Fruit fly (Drosophila melanogaster): Measurements from ENCODE around the gene Gs1l.

DNA sequence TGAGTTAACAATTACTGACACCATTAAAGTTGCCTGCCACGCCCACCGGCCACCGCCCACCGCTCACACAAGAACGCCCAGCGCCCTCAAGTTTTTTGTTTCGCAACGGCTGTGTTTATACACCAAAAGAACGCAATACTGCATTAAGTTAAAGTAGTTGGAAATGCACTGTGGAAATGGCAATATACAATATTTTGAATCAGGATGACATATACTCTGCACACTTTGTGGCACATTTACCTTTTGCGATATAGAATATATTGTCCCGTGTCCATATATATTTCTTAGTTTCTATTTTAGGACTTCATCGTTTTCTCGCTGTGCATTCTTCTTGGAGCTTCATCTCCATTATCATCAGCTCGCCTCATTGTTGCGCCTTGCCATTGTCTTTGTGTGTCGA is 40.5 kb downstream of the Gs1l start:
- TF ChIP-seq CG7101 (tag; optimal IDR thresholded peaks at IDR 0.05) (no peak), Clk (GFP tag; optimal IDR thresholded peaks at IDR 0.05) (no peak), tj (GFP tag; optimal IDR thresholded peaks at IDR 0.05) (no peak), Crg-1 (GFP tag; optimal IDR thresholded peaks at IDR 0.05) (no peak), cic (GFP tag; optimal IDR thresholded peaks at IDR 0.05) (no peak), CG33017 (tag; optimal IDR thresholded peaks at IDR 0.05) (no peak), CG7045 (GFP tag; optimal IDR thresholded peaks at IDR 0.05) (no peak), CG12768 (GFP tag; optimal IDR thresholded peaks at IDR 0.05) (no peak), cnc (optimal IDR thresholded peaks at IDR 0.05) (no peak), Mnt (GFP tag; optimal IDR thresholded peaks at IDR 0.05) (no peak), pad (GFP tag; optimal IDR thresholded peaks at IDR 0.05) (no peak), kay (GFP tag; ENCODE audit: borderline replicate concordance) (no peak), Hr96 (GFP tag; optimal IDR thresholded peaks at IDR 0.05) (peak; percentile 10)
